Worm (Caenorhabditis elegans) whole organism, L4 larva: ENCODE data around the gene suf-1.

ENCODE experiments used
- F10B5.3 ChIP-seq: sonication (generic microtip); optimal IDR thresholded peaks from 2 replicates; lab custom pipeline; 2016; ENCODE audit warnings: mild to moderate bottlenecking, missing genetic modification characterization, missing compliant biosample characterization
- F49E8.2 ChIP-seq: sonication (generic microtip); optimal IDR thresholded peaks from 2 replicates; lab custom pipeline; 2016; ENCODE audit warnings: missing compliant biosample characterization, mild to moderate bottlenecking, missing genetic modification characterization, borderline replicate concordance
- R02D3.7 ChIP-seq: fragments of 150-350 bp; sonication (generic microtip); optimal IDR thresholded peaks from 3 replicates; lab custom pipeline; 2014; ENCODE audit warnings: missing biosample characterization, missing genetic modification characterization
- aha-1 ChIP-seq: fragments of 150-350 bp; peaks from one replicate; lab custom pipeline; 2014; ENCODE audit warnings: missing biosample characterization, missing genetic modification characterization
- ama-1 ChIP-seq: fragments of 150-350 bp; optimal IDR thresholded peaks from 2 replicates; lab custom pipeline; 2014; ENCODE audit warnings: inconsistent platforms, mixed read lengths
- ceh-32 ChIP-seq: sonication (generic microtip); optimal IDR thresholded peaks from 2 replicates; lab custom pipeline; 2016; ENCODE audit warnings: mild to moderate bottlenecking, missing genetic modification characterization, missing compliant biosample characterization; ENCODE audit not compliant: poor library complexity
- daf-16 ChIP-seq, 3 experiments: sonication (generic microtip); optimal IDR thresholded peaks; 2 replicates each; lab custom pipeline; 2016 to 2017; ENCODE audit warnings: missing genetic modification characterization in 3 of 3, missing genetic modification reagents in 3 of 3, mild to moderate bottlenecking in 2 of 3, missing compliant biosample characterization in 2 of 3, missing biosample characterization in 1 of 3, moderate library complexity in 1 of 3
- dve-1 ChIP-seq: sonication (generic microtip); optimal IDR thresholded peaks from 2 replicates; lab custom pipeline; 2017; ENCODE audit warnings: antibody characterized with exemption, mild to moderate bottlenecking, missing genetic modification characterization, missing compliant biosample characterization; ENCODE audit not compliant: insufficient read depth
- hif-1 ChIP-seq, 2 experiments: sonication (generic microtip); optimal IDR thresholded peaks; 2 replicates each; lab custom pipeline; 2016 to 2017; ENCODE audit warnings: missing compliant biosample characterization in 2 of 2, missing genetic modification characterization in 2 of 2, missing genetic modification reagents in 2 of 2, missing genotype in 2 of 2, mild to moderate bottlenecking in 1 of 2
- hlh-11 ChIP-seq: fragments of 200-800 bp; sonication (Bioruptor generic); optimal IDR thresholded peaks from 2 replicates; lab custom pipeline; 2018; ENCODE audit warnings: mild to moderate bottlenecking, missing genetic modification characterization, missing compliant biosample characterization
- lin-13 ChIP-seq: fragments of 150-350 bp; optimal IDR thresholded peaks from 2 replicates; lab custom pipeline; 2014; ENCODE audit warnings: missing biosample characterization, missing genetic modification reagents, missing genetic modification characterization
- lsy-2 ChIP-seq, 2 experiments: fragments of 150-350 bp in 1 of 2; sonication (generic microtip) in 1 of 2; optimal IDR thresholded peaks; 2 replicates each; lab custom pipeline; 2014 to 2017; ENCODE audit warnings: missing biosample characterization in 2 of 2, missing genetic modification characterization in 2 of 2
- madf-5 ChIP-seq, 2 experiments: fragments of 200-800 bp; sonication (Bioruptor generic); IDR thresholded peaks; 2 replicates each; pipeline ENCODE4 v1.3.6; 2022; ENCODE audit warnings: missing compliant biosample characterization in 2 of 2, missing genetic modification characterization in 2 of 2
- mep-1 ChIP-seq: fragments of 150-350 bp; sonication (generic microtip); optimal IDR thresholded peaks from 3 replicates; lab custom pipeline; 2014; ENCODE audit warnings: missing biosample characterization, missing genetic modification characterization
- mes-2 ChIP-seq: sonication (generic microtip); optimal IDR thresholded peaks from 2 replicates; lab custom pipeline; 2016; ENCODE audit warnings: missing genotype, mild to moderate bottlenecking, missing genetic modification characterization, missing compliant biosample characterization; ENCODE audit not compliant: poor library complexity, severe bottlenecking
- mxl-2 ChIP-seq: fragments of 200-800 bp; sonication (Bioruptor generic); conservative IDR thresholded peaks from 2 replicates; pipeline ENCODE4 v1.3.6; 2022; ENCODE audit warnings: missing genetic modification reagents, missing genetic modification characterization, missing compliant biosample characterization
- nhr-111 ChIP-seq: fragments of 200-800 bp; sonication (Bioruptor generic); optimal IDR thresholded peaks from 2 replicates; lab custom pipeline; 2018; ENCODE audit warnings: mild to moderate bottlenecking, missing genetic modification characterization, missing compliant biosample characterization
- nhr-28 ChIP-seq: fragments of 150-350 bp; optimal IDR thresholded peaks from 2 replicates; lab custom pipeline; 2014; ENCODE audit warnings: missing biosample characterization, missing genetic modification characterization
- nhr-41 ChIP-seq: fragments of 200-800 bp; sonication (Bioruptor generic); IDR thresholded peaks from 2 replicates; pipeline ENCODE4 v1.3.6; 2022; ENCODE audit warnings: missing genetic modification reagents, missing genetic modification characterization, missing compliant biosample characterization
- nhr-42 ChIP-seq: fragments of 200-800 bp; sonication (Bioruptor generic); IDR thresholded peaks from 2 replicates; pipeline ENCODE4 v1.3.6; 2022; ENCODE audit warnings: missing genetic modification characterization, missing compliant biosample characterization
- nhr-48 ChIP-seq: sonication (generic microtip); optimal IDR thresholded peaks from 2 replicates; lab custom pipeline; 2016; ENCODE audit warnings: mild to moderate bottlenecking, missing genetic modification characterization, missing compliant biosample characterization
- pha-4 ChIP-seq, 2 experiments: fragments of 150-350 bp in 1 of 2; fragments of 200-800 bp in 1 of 2; sonication (Bioruptor generic) in 1 of 2; IDR thresholded peaks in 1 of 2; optimal IDR thresholded peaks in 1 of 2; 2 replicates each; pipeline versions ENCODE4 v1.3.6 to Lab custom; 2014 to 2022; ENCODE audit warnings: missing genetic modification characterization in 2 of 2, missing genetic modification reagents in 2 of 2, missing biosample characterization in 1 of 2, missing compliant biosample characterization in 1 of 2
- pqm-1 ChIP-seq: sonication (generic microtip); optimal IDR thresholded peaks from 2 replicates; lab custom pipeline; 2017; ENCODE audit warnings: missing biosample characterization, missing genetic modification characterization
- snpc-4 ChIP-seq: fragments of 150-350 bp; optimal IDR thresholded peaks from 2 replicates; lab custom pipeline; 2014; ENCODE audit warnings: missing biosample characterization, missing genetic modification characterization
- tag-97 ChIP-seq: fragments of 200-800 bp; sonication (Bioruptor generic); IDR thresholded peaks from 2 replicates; pipeline ENCODE4 v1.3.6; 2022; ENCODE audit warnings: missing genetic modification characterization, missing compliant biosample characterization
- unc-62 ChIP-seq, 3 experiments: fragments of 150-350 bp in 1 of 3; sonication (generic microtip); optimal IDR thresholded peaks in 2 of 3; peaks in 1 of 3; 1 replicate in 1 of 3; 2 replicates in 2 of 3; lab custom pipeline; 2014 to 2017; ENCODE audit warnings: missing biosample characterization in 3 of 3, missing genetic modification characterization in 3 of 3, missing genetic modification reagents in 3 of 3, missing genotype in 1 of 3

suf-1 gene

DNA sequence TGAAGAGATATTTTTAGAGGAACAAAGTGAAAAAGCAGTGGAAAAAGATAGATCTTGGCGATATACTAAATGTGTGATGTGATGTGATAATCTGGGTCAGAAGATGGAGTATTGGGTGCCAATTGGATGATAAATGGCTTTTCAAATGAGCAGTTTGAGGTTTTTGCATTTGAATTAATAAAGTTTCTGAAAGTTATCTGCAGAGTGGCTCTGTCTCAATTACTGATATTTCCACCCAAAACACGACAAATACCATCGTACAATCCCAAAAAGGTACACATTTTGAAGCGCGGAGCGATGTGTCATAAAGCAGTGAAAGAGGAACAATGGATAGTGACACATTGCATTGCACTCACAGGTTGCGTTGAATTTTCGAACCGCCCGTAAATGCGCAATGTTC lies 35.9 kb downstream of the suf-1 start:
- TF ChIP-seq nhr-48 (tag; lab: Kevin White, UChicago) = no peak
- TF ChIP-seq unc-62 (GFP tag; optimal IDR thresholded peaks at IDR 0.05 in 1 of 2; lab: Kevin White, UChicago) = peak in 1 of 2 experiments; percentile 96
- TF ChIP-seq unc-62 (tag; optimal IDR thresholded peaks at IDR 0.05; lab: Kevin White, UChicago) = no peak
- TF ChIP-seq aha-1 (tag; lab: Kevin White, UChicago) = peak; percentile 26
- TF ChIP-seq, all 104 proteins: peak for 2

DNA sequence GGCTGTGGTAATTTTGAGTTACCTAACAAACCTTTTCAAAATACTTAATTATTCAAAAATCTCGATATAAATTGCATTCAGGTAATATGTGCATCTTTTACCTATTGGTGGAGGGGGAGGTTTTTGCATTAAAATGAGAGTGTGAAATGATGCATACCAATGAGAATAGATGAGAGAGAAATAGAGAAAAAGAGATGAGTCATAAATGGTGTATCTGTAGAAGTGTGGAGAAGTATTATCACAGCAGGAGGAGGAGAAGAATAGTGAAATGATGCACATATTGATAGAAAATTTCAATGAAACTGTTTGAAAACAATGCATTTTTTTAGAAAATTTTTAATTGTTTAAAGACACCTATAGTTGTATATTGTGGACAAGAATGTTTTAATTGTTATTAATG lies 36.9 kb downstream of the suf-1 start:
- no peak for TF ChIP-seq daf-16 (GFP tag; optimal IDR thresholded peaks at IDR 0.05; lab: Kevin White, UChicago)
- peak; percentile 15 for TF ChIP-seq daf-16 (tag; optimal IDR thresholded peaks at IDR 0.05; lab: Kevin White, UChicago)
- TF ChIP-seq lsy-2 (tag; optimal IDR thresholded peaks at IDR 0.05; lab: Kevin White, UChicago) = peak in 1 of 2 experiments; percentile 31
- no peak for TF ChIP-seq ama-1
- peak; percentile 26 for TF ChIP-seq mep-1 (tag; lab: Kevin White, UChicago)
- TF ChIP-seq nhr-111 (GFP tag; lab: Kevin White, UChicago) = no peak
- TF ChIP-seq pha-4 (GFP tag; IDR thresholded peaks at IDR 0.05; lab: Robert Waterston, UW) = no peak
- TF ChIP-seq pha-4 (tag; optimal IDR thresholded peaks at IDR 0.05; lab: Kevin White, UChicago) = peak; percentile 65
- no peak for TF ChIP-seq hif-1 (tag; optimal IDR thresholded peaks at IDR 0.05; lab: Kevin White, UChicago)
- peak; percentile 51 for TF ChIP-seq dve-1 (tag; lab: Kevin White, UChicago)

DNA sequence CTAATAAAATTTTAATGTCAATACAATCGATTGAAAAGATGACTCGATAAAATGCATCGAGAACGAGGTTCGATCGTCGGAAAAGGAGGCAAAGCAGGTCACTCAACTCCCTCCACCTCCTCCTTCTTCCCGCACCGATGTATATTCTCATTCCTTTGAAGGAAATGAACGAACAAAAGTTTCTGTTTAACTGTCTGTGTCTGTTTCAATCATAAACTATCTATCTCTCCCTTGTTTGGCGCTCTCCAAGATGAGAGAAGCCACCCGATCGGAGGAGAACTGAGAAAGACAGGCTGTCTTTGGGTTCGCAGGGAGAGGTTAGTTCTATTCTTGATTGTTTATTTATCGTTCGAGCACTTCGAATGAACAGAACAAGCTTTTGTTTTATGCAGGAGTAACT lies 37.5 kb downstream of the suf-1 start, which contains the start of gene D2085.7:
D2085.7 (plus strand) TSS at position 251 of the 400 bp plus-strand sequence.
- TF ChIP-seq dve-1 (tag; lab: Kevin White, UChicago) (peak; percentile 9), snpc-4 (tag; lab: Kevin White, UChicago) (no peak), nhr-28 (tag; lab: Kevin White, UChicago) (peak; percentile 3), ceh-32 (tag; lab: Kevin White, UChicago) (no peak), F49E8.2 (tag; lab: Kevin White, UChicago) (no peak), lin-13 (no peak), mep-1 (tag; lab: Kevin White, UChicago) (no peak), daf-16 (GFP tag; optimal IDR thresholded peaks at IDR 0.05; lab: Kevin White, UChicago) (no peak), daf-16 (tag; optimal IDR thresholded peaks at IDR 0.05; lab: Kevin White, UChicago) (peak; percentile 19), F10B5.3 (tag; lab: Kevin White, UChicago) (no peak), tag-97 (GFP tag; lab: Robert Waterston, UW) (no peak), nhr-41 (GFP tag; lab: Robert Waterston, UW) (no peak), hlh-11 (tag; lab: Kevin White, UChicago) (peak; percentile 14), madf-5 (GFP tag; IDR thresholded peaks at IDR 0.05; lab: Robert Waterston, UW) (no peak), mes-2 (peak; percentile 10)

DNA sequence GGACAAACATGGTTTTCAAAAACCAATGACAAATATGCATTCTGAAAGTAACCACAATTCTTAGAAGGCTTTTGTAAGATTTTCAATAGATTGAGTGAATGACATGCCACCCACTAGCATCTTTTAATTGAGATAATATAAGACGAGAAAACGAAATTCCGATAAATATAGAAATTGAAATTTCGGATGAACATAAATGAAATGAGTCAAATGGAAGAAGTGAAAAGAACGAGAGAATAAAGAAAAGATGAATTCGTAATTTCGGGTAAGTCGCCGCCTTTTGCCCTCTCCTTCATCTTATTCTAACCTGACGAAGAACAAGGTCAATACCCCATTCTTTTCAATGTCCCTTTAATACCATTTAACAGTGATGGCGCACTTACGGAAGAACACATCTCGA lies 38.7 kb downstream of the suf-1 start:
- no peak for TF ChIP-seq R02D3.7 (tag; lab: Kevin White, UChicago)
- TF ChIP-seq mep-1 (tag; lab: Kevin White, UChicago) = no peak
- TF ChIP-seq nhr-42 (GFP tag; lab: Robert Waterston, UW) = no peak

DNA sequence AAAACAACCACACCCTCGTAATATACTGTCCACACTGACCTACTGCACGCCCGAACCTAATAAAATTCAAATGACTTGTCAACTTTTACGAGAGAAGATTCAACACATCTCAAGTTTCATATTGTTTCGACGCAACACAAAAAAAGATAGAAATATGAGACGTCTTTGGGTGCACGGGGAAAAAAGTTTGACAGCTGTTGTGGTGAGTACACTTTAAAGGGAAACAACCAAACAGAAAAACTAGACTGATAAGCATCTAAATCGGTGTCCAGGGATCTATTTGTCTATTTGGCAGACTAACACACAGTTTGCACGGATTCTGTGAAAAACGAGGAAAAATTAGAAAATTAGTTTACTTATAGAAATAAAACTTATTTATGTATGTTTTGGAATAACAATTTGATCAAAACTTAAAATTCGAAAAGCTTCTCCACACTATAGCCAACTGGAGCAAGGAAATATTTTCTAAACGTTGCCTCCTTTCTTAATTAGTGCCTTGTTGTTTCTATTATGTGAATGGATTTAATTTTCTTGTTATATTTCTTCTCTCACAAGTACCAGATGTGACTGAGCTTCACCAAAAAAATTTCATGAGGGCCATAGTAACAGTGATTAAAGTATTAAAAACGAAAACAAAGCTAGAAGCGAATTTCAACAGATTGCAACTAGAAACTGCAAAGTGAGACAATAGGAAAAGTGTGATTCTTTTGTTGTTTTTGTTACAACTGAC lies 40.1 kb downstream of the suf-1 start:
- TF ChIP-seq mxl-2 (GFP tag; lab: Robert Waterston, UW) (no peak), aha-1 (tag; lab: Kevin White, UChicago) (peak; percentile 50), pqm-1 (tag; lab: Kevin White, UChicago) (no peak)

DNA sequence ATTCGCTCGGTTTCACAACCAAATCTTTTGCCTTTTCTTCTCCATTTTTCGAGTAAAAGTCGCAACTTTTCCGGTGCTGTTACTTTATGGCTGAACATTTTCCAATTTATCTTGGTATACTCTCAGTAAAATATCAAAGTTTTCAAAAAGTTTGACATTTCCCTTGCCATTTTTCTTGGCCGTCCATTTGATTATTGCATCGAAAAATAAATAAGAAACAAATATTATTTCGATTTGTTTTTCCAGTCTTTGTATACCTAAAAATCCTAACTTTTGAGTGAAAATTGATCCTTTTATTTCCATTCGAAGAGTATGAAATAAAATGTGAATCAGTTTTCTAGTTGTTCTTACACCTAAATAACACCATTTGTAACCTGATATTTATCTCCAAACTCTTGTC lies 42.8 kb downstream of the suf-1 start:
- TF ChIP-seq aha-1 (tag; lab: Kevin White, UChicago) (peak; percentile 94), mes-2 (no peak)
